Fruit fly (Drosophila melanogaster) whole organism: ENCODE measurements around the gene agt.

ENCODE experiments used
- CG8478 ChIP-seq: fragments of >200 bp; optimal IDR thresholded peaks from 2 replicates; lab custom pipeline; 2018; ENCODE audit warnings: inconsistent platforms
- pan ChIP-seq: fragments of >200 bp; optimal IDR thresholded peaks from 2 replicates; lab custom pipeline; 2017

DNA sequence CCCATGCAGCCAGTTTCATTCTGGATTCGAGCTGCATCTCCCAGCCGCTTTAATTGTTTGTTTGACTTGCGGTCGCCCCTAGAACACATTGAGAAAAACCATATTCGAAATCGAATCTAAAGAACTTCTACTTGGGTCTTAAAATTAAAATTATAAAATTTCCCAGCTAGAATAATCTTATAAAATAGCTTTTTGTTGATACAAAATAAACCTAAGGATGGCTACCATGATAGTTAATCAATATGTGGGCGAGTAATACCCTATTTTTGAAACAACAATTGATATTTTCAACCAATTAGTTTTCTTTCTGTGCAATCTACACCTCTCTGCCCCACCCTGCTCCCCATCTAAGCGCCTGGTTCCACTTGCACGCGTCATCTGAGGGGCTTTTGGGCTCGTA, 14.6 kb upstream of the agt start:
- no peak for TF ChIP-seq pan (lab: Kevin White, UChicago)
- TF ChIP-seq CG8478 (lab: Kevin White, UChicago): no peak
